Worm (Caenorhabditis elegans) whole organism, midembryonic: ENCODE results near the gene C01B10.3.

Experiments
- T22C8.4 ChIP-seq: fragments of 200-800 bp; sonication (Bioruptor generic); IDR thresholded peaks from 2 replicates; pipeline ENCODE4 v1.3.6; 2022; ENCODE audit warnings: missing genetic modification characterization, missing compliant biosample characterization
- cog-1 ChIP-seq: sonication (generic microtip); optimal IDR thresholded peaks from 2 replicates; lab custom pipeline; 2016; ENCODE audit warnings: missing genetic modification characterization, missing compliant biosample characterization
- flt-1 ChIP-seq: fragments of 200-800 bp; sonication (Bioruptor generic); IDR thresholded peaks from 2 replicates; pipeline ENCODE4 v1.3.6; 2022; ENCODE audit warnings: missing genetic modification characterization, missing compliant biosample characterization
- klf-2 ChIP-seq: fragments of 200-800 bp; sonication (Bioruptor generic); conservative IDR thresholded peaks from 2 replicates; pipeline ENCODE4 v1.3.6; 2022; ENCODE audit warnings: missing genetic modification reagents, missing genetic modification characterization, missing compliant biosample characterization
- med-1 ChIP-seq: sonication (generic microtip); optimal IDR thresholded peaks from 2 replicates; lab custom pipeline; 2017; ENCODE audit warnings: missing genetic modification characterization, mild to moderate bottlenecking, missing compliant biosample characterization, antibody characterized with exemption, missing genetic modification reagents; ENCODE audit not compliant: insufficient read depth
- ref-1 ChIP-seq: fragments of 200-800 bp; sonication (Bioruptor generic); conservative IDR thresholded peaks from 2 replicates; pipeline ENCODE4 v1.3.6; 2022; ENCODE audit warnings: missing genetic modification reagents, missing genetic modification characterization, missing compliant biosample characterization
- tab-1 ChIP-seq: fragments of 200-800 bp; sonication (Bioruptor generic); IDR thresholded peaks from 2 replicates; pipeline ENCODE4 v1.3.6; 2022; ENCODE audit warnings: missing genetic modification characterization, missing compliant biosample characterization
- ztf-23 ChIP-seq: fragments of 200-800 bp; sonication (Bioruptor generic); IDR thresholded peaks from 2 replicates; pipeline ENCODE4 v1.3.6; 2022; ENCODE audit warnings: missing genetic modification reagents, missing genetic modification characterization, missing compliant biosample characterization
- ztf-29 ChIP-seq: fragments of 200-800 bp; sonication (Bioruptor generic); IDR thresholded peaks from 2 replicates; pipeline ENCODE4 v1.3.6; 2022; ENCODE audit warnings: missing genetic modification reagents, missing genetic modification characterization, missing compliant biosample characterization

Gene C01B10.3

DNA sequence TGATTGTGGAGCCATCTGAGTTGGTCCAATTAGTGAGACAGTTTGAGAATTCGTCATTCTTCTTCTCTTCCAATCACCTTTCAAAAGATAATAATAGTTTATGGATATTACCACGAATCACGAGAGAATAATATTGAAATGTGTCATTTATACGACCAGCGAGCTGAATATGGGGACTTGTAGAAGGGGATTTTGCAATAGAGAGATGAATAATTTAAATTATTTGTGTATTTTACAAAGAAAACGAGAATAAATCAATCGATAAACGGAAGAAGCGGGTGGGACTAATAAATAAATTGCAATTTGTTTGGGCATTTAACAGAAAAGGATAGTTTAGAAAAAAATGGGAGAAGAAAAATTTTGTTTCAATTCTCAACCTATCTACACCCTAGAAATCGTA is 38.5 kb downstream of the C01B10.3 start, which contains the start of gene odr-8:
Gene odr-8, minus strand, starts transcription at position 101 of the 400 bp plus-strand sequence.
- TF ChIP-seq med-1 (no peak), ztf-23 (GFP tag; lab: Robert Waterston, UW) (no peak), klf-2 (no peak), tab-1 (GFP tag; lab: Robert Waterston, UW) (no peak), ztf-29 (GFP tag; lab: Robert Waterston, UW) (no peak), cog-1 (tag; lab: Kevin White, UChicago) (no peak), ref-1 (GFP tag; lab: Robert Waterston, UW) (no peak), flt-1 (GFP tag; lab: Robert Waterston, UW) (no peak)

ce11 chrIV:6581658-6582057 is 39.5 kb downstream of the C01B10.3 start:
- TF ChIP-seq ztf-29 (GFP tag; lab: Robert Waterston, UW) (no peak), ztf-23 (GFP tag; lab: Robert Waterston, UW) (no peak), med-1 (no peak), tab-1 (GFP tag; lab: Robert Waterston, UW) (no peak), flt-1 (GFP tag; lab: Robert Waterston, UW) (no peak), T22C8.4 (no peak), ref-1 (GFP tag; lab: Robert Waterston, UW) (no peak), cog-1 (tag; lab: Kevin White, UChicago) (no peak), klf-2 (no peak)

ce11 chrIV:6577914-6578313 is 43.2 kb downstream of the C01B10.3 start, which contains the start of gene C43G2.3:
Gene C43G2.3, plus strand, starts transcription at chrIV:6578214.
- no peak for TF ChIP-seq ref-1 (GFP tag; lab: Robert Waterston, UW)
- TF ChIP-seq klf-2, result no peak
- no peak for TF ChIP-seq tab-1 (GFP tag; lab: Robert Waterston, UW)
- TF ChIP-seq ztf-29 (GFP tag; lab: Robert Waterston, UW), result no peak

DNA sequence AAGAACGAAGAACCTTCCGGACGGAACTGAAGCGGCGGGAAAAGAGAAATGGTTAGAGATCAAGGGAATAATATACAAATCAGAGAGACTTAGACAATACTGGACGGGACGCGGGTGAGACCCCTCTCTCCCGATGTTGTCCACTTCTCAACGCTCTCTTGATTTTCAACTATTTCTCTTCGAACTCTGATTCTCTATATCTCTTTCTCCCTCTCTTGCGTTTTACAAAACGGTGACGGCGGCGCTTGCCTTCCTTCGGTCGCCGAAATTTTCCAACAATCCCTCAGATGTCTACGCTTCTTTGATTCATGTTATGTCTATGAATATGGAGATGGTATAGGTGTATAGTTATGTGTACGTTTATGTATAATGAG is 44.4 kb downstream of the C01B10.3 start:
- TF ChIP-seq cog-1 (tag; lab: Kevin White, UChicago), result peak; percentile 1
- TF ChIP-seq med-1, result no peak
- TF ChIP-seq tab-1 (GFP tag; lab: Robert Waterston, UW), result no peak

- TF ChIP-seq klf-2, result no peak
- no peak for TF ChIP-seq cog-1 (tag; lab: Kevin White, UChicago)
- TF ChIP-seq ztf-23 (GFP tag; lab: Robert Waterston, UW), result no peak
- no peak for TF ChIP-seq ztf-29 (GFP tag; lab: Robert Waterston, UW)
- no peak for TF ChIP-seq T22C8.4
- TF ChIP-seq ref-1 (GFP tag; lab: Robert Waterston, UW), result no peak
- TF ChIP-seq flt-1 (GFP tag; lab: Robert Waterston, UW), result no peak
Observed at ce11 chrIV:6575959-6576727, 45.0 kb downstream of the C01B10.3 start.

DNA sequence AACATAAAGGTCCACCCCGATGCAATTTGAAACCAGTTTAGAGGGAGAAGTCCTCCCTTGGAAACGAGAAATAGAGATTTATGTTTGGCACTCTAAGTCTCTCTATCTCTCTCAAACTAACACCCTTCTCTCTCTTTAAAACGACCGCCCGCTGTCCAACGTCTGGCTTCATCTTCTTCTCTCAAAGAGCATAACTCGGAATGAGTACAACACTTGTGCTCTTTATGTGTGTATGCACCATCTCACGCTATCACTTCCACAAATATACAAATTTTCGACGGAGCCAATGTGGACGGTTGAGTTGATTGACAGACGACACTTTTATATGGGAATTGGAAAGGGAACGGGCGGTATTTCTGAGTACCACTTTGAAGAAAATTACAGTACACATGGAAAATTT is 46.8 kb downstream of the C01B10.3 start:
- TF ChIP-seq klf-2, result no peak
- TF ChIP-seq ztf-23 (GFP tag; lab: Robert Waterston, UW), result no peak
- TF ChIP-seq ztf-29 (GFP tag; lab: Robert Waterston, UW), result no peak
- TF ChIP-seq flt-1 (GFP tag; lab: Robert Waterston, UW), result no peak
- TF ChIP-seq tab-1 (GFP tag; lab: Robert Waterston, UW), result no peak
- TF ChIP-seq cog-1 (tag; lab: Kevin White, UChicago), result no peak
- no peak for TF ChIP-seq med-1
- TF ChIP-seq ref-1 (GFP tag; lab: Robert Waterston, UW), result no peak
- TF ChIP-seq T22C8.4, result no peak

ce11 chrIV:6572655-6573054 is 48.5 kb downstream of the C01B10.3 start:
- TF ChIP-seq klf-2 (no peak), cog-1 (tag; lab: Kevin White, UChicago) (no peak), ztf-29 (GFP tag; lab: Robert Waterston, UW) (no peak)

DNA sequence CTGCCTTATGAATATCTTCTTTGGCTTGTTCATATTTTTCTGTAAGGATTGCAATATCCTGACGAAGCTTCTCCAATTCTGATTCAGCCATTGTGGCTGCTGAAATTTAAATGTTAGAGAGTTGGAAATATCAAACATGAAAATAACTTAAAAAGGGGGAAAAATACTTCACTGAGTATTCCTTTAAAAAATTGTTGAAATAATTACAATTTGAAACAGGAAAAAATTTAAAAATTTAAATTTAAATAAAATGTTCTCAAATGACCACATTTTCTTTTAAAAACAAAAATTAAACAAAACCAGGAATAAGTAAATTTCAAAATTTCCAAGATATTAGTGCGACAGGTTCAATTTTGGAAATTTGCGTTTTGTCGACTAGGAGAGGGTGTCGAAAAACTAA is 48.9 kb downstream of the C01B10.3 start, which contains the start of gene bicd-1:
Gene bicd-1, minus strand, starts transcription at position 101 of the 400 bp plus-strand sequence.
- TF ChIP-seq T22C8.4, result no peak
- TF ChIP-seq cog-1 (tag; lab: Kevin White, UChicago), result no peak
